Fruit fly (Drosophila melanogaster): ENCODE data around the gene CG5292.
A peak's percentile ranks its signal among the peaks of the same experiment; 100 is the strongest.

Gene CG5292

dm6 chr3R:17118917-17119378 is 32.7 kb upstream of the CG5292 start (continued):
- TF ChIP-seq inv (GFP tag; IDR thresholded peaks at IDR 0.05; ENCODE audit: partially characterized antibody) (peak; percentile 39; the same call in 1 of the 2 replicates), so (GFP tag; IDR thresholded peaks at IDR 0.05) (no peak), Med (GFP tag) (peak; percentile 90), CG17612 (GFP tag; IDR thresholded peaks at IDR 0.05) (no peak), pnt (GFP tag; optimal IDR thresholded peaks at IDR 0.05) (no peak), CG11085 (GFP tag; IDR thresholded peaks at IDR 0.05) (0 out of 2 replicates have a peak, but pooled peaks have one; percentile 22), Jarid2 (GFP tag; optimal IDR thresholded peaks at IDR 0.05) (peak; percentile 82), lbe (GFP tag; optimal IDR thresholded peaks at IDR 0.05) (peak; percentile 62), D19B (GFP tag; optimal IDR thresholded peaks at IDR 0.05) (no peak), ham (GFP tag; IDR thresholded peaks at IDR 0.05) (no peak), MESR4 (GFP tag; optimal IDR thresholded peaks at IDR 0.05) (no peak), CG7271 (tag; optimal IDR thresholded peaks at IDR 0.05) (no peak), salm (tag; optimal IDR thresholded peaks at IDR 0.05) (no peak), Atf6 (GFP tag; IDR thresholded peaks at IDR 0.05) (peak; percentile 32; the same call in 1 of the 2 replicates), CG6854 (GFP tag; optimal IDR thresholded peaks at IDR 0.05) (peak; percentile 11), nau (GFP tag; optimal IDR thresholded peaks at IDR 0.05) (no peak), p53 (GFP tag; optimal IDR thresholded peaks at IDR 0.05) (no peak), CG15514 (GFP tag; optimal IDR thresholded peaks at IDR 0.05) (no peak), rib (GFP tag; IDR thresholded peaks at IDR 0.05) (peak; percentile 44; the same call in 1 of the 2 replicates), Adf1 (GFP tag; IDR thresholded peaks at IDR 0.05) (peak; percentile 22; the same call in 1 of the 2 replicates), CG17385 (GFP tag; optimal IDR thresholded peaks at IDR 0.05) (peak; percentile 33), knrl (GFP tag; IDR thresholded peaks at IDR 0.05; ENCODE audit: partially characterized antibody) (no peak), crp (GFP tag; optimal IDR thresholded peaks at IDR 0.05) (peak in 1 of 2 experiments; percentile 70), CG5953 (GFP tag; IDR thresholded peaks at IDR 0.05) (no peak), ash1 (GFP tag; optimal IDR thresholded peaks at IDR 0.05) (peak; percentile 7), sd (tag; optimal IDR thresholded peaks at IDR 0.05) (peak; percentile 21), az2 (GFP tag; optimal IDR thresholded peaks at IDR 0.05) (no peak), CG13296 (GFP tag; optimal IDR thresholded peaks at IDR 0.05) (peak; percentile 18), CTCF (GFP tag; optimal IDR thresholded peaks at IDR 0.05) (peak; percentile 55), HHEX (GFP tag; optimal IDR thresholded peaks at IDR 0.05) (no peak), vvl (GFP tag; IDR thresholded peaks at IDR 0.05) (no peak), caup (GFP tag; optimal IDR thresholded peaks at IDR 0.05; ENCODE audit: severe bottlenecking) (peak; percentile 15), CG17568 (GFP tag; optimal IDR thresholded peaks at IDR 0.05) (no peak), Dll (GFP tag; IDR thresholded peaks at IDR 0.05; ENCODE audit: partially characterized antibody) (no peak), CG3838 (GFP tag; optimal IDR thresholded peaks at IDR 0.05) (no peak), GATAe (GFP tag; conservative IDR thresholded peaks at IDR 0.05) (no peak), kay (GFP tag; optimal IDR thresholded peaks at IDR 0.05) (no peak), lov (optimal IDR thresholded peaks at IDR 0.05) (no peak), lov (GFP tag; IDR thresholded peaks at IDR 0.05) (no peak), Trl (optimal IDR thresholded peaks at IDR 0.05) (peak; percentile 90 to 91), Trl (GFP tag; optimal IDR thresholded peaks at IDR 0.05) (no peak)

- no peak for TF ChIP-seq CG16813 (GFP tag; IDR thresholded peaks at IDR 0.05; ENCODE audit: partially characterized antibody)
- peak; percentile 12 for TF ChIP-seq sens (GFP tag)
These were observed 31.5 kb upstream of the CG5292 start, which contains the start of gene CG34278 for dm6 chr3R:17120165-17120564. Gene CG34278, plus strand, starts transcription at chr3R:17120465.

Measured in whole organism, embryonic.